Fruit fly (Drosophila melanogaster): ENCODE data around the gene Rpn12R.

The Rpn12R gene

dm6 chr3L:15011638-15012335, 30.6 kb downstream of the Rpn12R start (continued):
- peak; percentile 74 for TF ChIP-seq Meics (GFP tag; optimal IDR thresholded peaks at IDR 0.05)
- peak; percentile 90 for TF ChIP-seq sens (GFP tag)
- TF ChIP-seq sd (tag; optimal IDR thresholded peaks at IDR 0.05), result peak; percentile 39
- TF ChIP-seq peb (GFP tag; IDR thresholded peaks at IDR 0.05), result 0 out of 2 replicates have a peak, but pooled peaks have one; percentile 49
- TF ChIP-seq CG4617 (GFP tag; optimal IDR thresholded peaks at IDR 0.05; ENCODE audit: borderline replicate concordance), result peak; percentile 18
- no peak for TF ChIP-seq crol (GFP tag; IDR thresholded peaks at IDR 0.05)
- peak; percentile 83 for TF ChIP-seq row (GFP tag; IDR thresholded peaks at IDR 0.05)
- peak; percentile 68 for TF ChIP-seq CG2120 (GFP tag; optimal IDR thresholded peaks at IDR 0.05)
- TF ChIP-seq tap (tag; optimal IDR thresholded peaks at IDR 0.05), result peak; percentile 82
- TF ChIP-seq al (GFP tag; IDR thresholded peaks at IDR 0.05), result peak; percentile 38; the same call in 1 of the 2 replicates
- peak; percentile 65 for TF ChIP-seq sens-2 (GFP tag; IDR thresholded peaks at IDR 0.05)
- TF ChIP-seq Camta (GFP tag; optimal IDR thresholded peaks at IDR 0.05), result peak; percentile 18
- TF ChIP-seq schlank (tag; optimal IDR thresholded peaks at IDR 0.05), result no peak
- TF ChIP-seq PHDP (tag; optimal IDR thresholded peaks at IDR 0.05), result peak; percentile 82
- TF ChIP-seq CG7963 (GFP tag; IDR thresholded peaks at IDR 0.05; ENCODE audit: partially characterized antibody), result no peak
- no peak for TF ChIP-seq tll (GFP tag; optimal IDR thresholded peaks at IDR 0.05)
- peak in 1 of 3 experiments; percentile 80 for TF ChIP-seq lola (GFP tag; optimal IDR thresholded peaks at IDR 0.05)
- TF ChIP-seq CG1024 (GFP tag; IDR thresholded peaks at IDR 0.05), result peak; percentile 49; the same call in 1 of the 2 replicates
- no peak for TF ChIP-seq tup (GFP tag; optimal IDR thresholded peaks at IDR 0.05)
- TF ChIP-seq CG17612 (GFP tag; IDR thresholded peaks at IDR 0.05), result peak; percentile 16; the same call in 1 of the 2 replicates
- TF ChIP-seq Xrp1 (GFP tag; IDR thresholded peaks at IDR 0.05), result peak; percentile 87
- TF ChIP-seq E2f1 (GFP tag; IDR thresholded peaks at IDR 0.05), result peak; percentile 62
- TF ChIP-seq Hr39 (optimal IDR thresholded peaks at IDR 0.05), result no peak
- no peak for TF ChIP-seq Lpt (GFP tag; optimal IDR thresholded peaks at IDR 0.05)
- TF ChIP-seq nmo (GFP tag; optimal IDR thresholded peaks at IDR 0.05), result peak; percentile 84
- TF ChIP-seq HLH4C (GFP tag; IDR thresholded peaks at IDR 0.05; ENCODE audit: partially characterized antibody), result no peak
- TF ChIP-seq CG15479 (GFP tag; optimal IDR thresholded peaks at IDR 0.05), result no peak
- TF ChIP-seq Aef1 (GFP tag; IDR thresholded peaks at IDR 0.05), result peak; percentile 52
- peak; percentile 39 for TF ChIP-seq psq (GFP tag; optimal IDR thresholded peaks at IDR 0.05)
- TF ChIP-seq trh (GFP tag; optimal IDR thresholded peaks at IDR 0.05), result peak; percentile 28
- no peak for TF ChIP-seq Elba2 (GFP tag; optimal IDR thresholded peaks at IDR 0.05)
- peak; percentile 38; the same call in 2 of the 3 replicates for TF ChIP-seq croc (GFP tag; conservative IDR thresholded peaks at IDR 0.05)
- TF ChIP-seq CG1603 (tag; optimal IDR thresholded peaks at IDR 0.05), result peak; percentile 37
- no peak for TF ChIP-seq pan (optimal IDR thresholded peaks at IDR 0.05)
- TF ChIP-seq pan (GFP tag; optimal IDR thresholded peaks at IDR 0.05 in 1 of 2, IDR thresholded peaks at IDR 0.05 in 1 of 2), result peak in 1 of 2 experiments; percentile 84
- TF ChIP-seq Chrac-16 (GFP tag; optimal IDR thresholded peaks at IDR 0.05), result peak; percentile 47
- peak; percentile 69 for TF ChIP-seq onecut (GFP tag; IDR thresholded peaks at IDR 0.05)
- TF ChIP-seq CG34224 (GFP tag; IDR thresholded peaks at IDR 0.05; ENCODE audit: partially characterized antibody), result no peak
- TF ChIP-seq CG1832 (GFP tag; optimal IDR thresholded peaks at IDR 0.05), result no peak
- peak; percentile 80 for TF ChIP-seq CG13424 (tag; optimal IDR thresholded peaks at IDR 0.05)
- no peak for TF ChIP-seq CG6175 (GFP tag; IDR thresholded peaks at IDR 0.05)
- TF ChIP-seq H15 (GFP tag; IDR thresholded peaks at IDR 0.05), result 0 out of 3 replicates have a peak, but pooled peaks have one; percentile 35
- TF ChIP-seq CG8290 (GFP tag; optimal IDR thresholded peaks at IDR 0.05), result peak; percentile 28
- no peak for TF ChIP-seq CG8290 (tag; optimal IDR thresholded peaks at IDR 0.05)
- TF ChIP-seq Atf-2 (GFP tag; optimal IDR thresholded peaks at IDR 0.05), result peak; percentile 16
- peak; percentile 72 for TF ChIP-seq ATbp (GFP tag; optimal IDR thresholded peaks at IDR 0.05)
- peak; percentile 86 for TF ChIP-seq dmrt11E (tag; optimal IDR thresholded peaks at IDR 0.05)
- peak; percentile 69 for TF ChIP-seq CG11247 (GFP tag; IDR thresholded peaks at IDR 0.05)
- peak; percentile 75 for TF ChIP-seq Rfx (GFP tag; IDR thresholded peaks at IDR 0.05)
- peak; percentile 77 for TF ChIP-seq Xbp1 (GFP tag; optimal IDR thresholded peaks at IDR 0.05)
